Fruit fly (Drosophila melanogaster) Kc167 (cell line): Measurements from ENCODE around the gene CG17982.

ENCODE experiments used
- Myc ChIP-seq: fragments of >200 bp; optimal IDR thresholded peaks from 2 replicates; lab custom pipeline; 2017; ENCODE audit warnings: missing external identifiers
- Sin3A ChIP-seq: fragments of >200 bp; optimal IDR thresholded peaks from 2 replicates; lab custom pipeline; 2018; ENCODE audit warnings: missing external identifiers
- h ChIP-seq: fragments of >200 bp; optimal IDR thresholded peaks from 3 replicates; lab custom pipeline; 2018; ENCODE audit warnings: missing external identifiers
- insv ChIP-seq: fragments of >200 bp; optimal IDR thresholded peaks from 3 replicates; lab custom pipeline; 2018; ENCODE audit warnings: missing external identifiers
- psq ChIP-seq: fragments of >200 bp; optimal IDR thresholded peaks from 2 replicates; lab custom pipeline; 2017; ENCODE audit warnings: missing external identifiers
- ttk ChIP-seq: sonication (Bioruptor generic); optimal IDR thresholded peaks from 2 replicates; lab custom pipeline; 2017; ENCODE audit warnings: missing external identifiers

- TF ChIP-seq insv (lab: Kevin White, UChicago) = no peak
- TF ChIP-seq h (lab: Kevin White, UChicago) = no peak
- no peak for TF ChIP-seq Myc (lab: Kevin White, UChicago)
- no peak for TF ChIP-seq psq
- TF ChIP-seq ttk (lab: Kevin White, UChicago) = no peak
- TF ChIP-seq Sin3A (lab: Kevin White, UChicago) = no peak
Observed at dm6 chrX:8170166-8170565, 26.5 kb upstream of the CG17982 start, which contains the start of gene CG2278.
